Worm (Caenorhabditis elegans): ENCODE data around the gene F35E8.7.
A peak's percentile ranks its signal among the peaks of the same experiment; 100 is the strongest.

The F35E8.7 gene

ce11 chrV:15912677-15913076 lies 1.1 kb upstream of the F35E8.7 start:
- TF ChIP-seq Y116A8C.19 (tag; optimal IDR thresholded peaks at IDR 0.05; ENCODE audit: borderline replicate concordance) (no peak), lsy-2 (tag; optimal IDR thresholded peaks at IDR 0.05) (no peak), aha-1 (tag; optimal IDR thresholded peaks at IDR 0.05) (no peak), pag-3 (tag; optimal IDR thresholded peaks at IDR 0.05; ENCODE audit: borderline replicate concordance, insufficient read depth) (no peak), grh-1 (GFP tag; IDR thresholded peaks at IDR 0.05) (no peak), elt-2 (tag; optimal IDR thresholded peaks at IDR 0.05) (no peak), lin-15B (tag; optimal IDR thresholded peaks at IDR 0.05) (no peak), unc-86 (tag; optimal IDR thresholded peaks at IDR 0.05) (no peak), hlh-4 (tag; optimal IDR thresholded peaks at IDR 0.05) (no peak), C16A3.4 (tag; optimal IDR thresholded peaks at IDR 0.05) (no peak), skn-1 (tag; optimal IDR thresholded peaks at IDR 0.05) (no peak), rnt-1 (tag; optimal IDR thresholded peaks at IDR 0.05) (no peak), nhr-28 (tag; optimal IDR thresholded peaks at IDR 0.05) (no peak), egl-13 (tag; optimal IDR thresholded peaks at IDR 0.05) (no peak), ceh-82 (tag; optimal IDR thresholded peaks at IDR 0.05) (no peak), unc-98 (GFP tag; IDR thresholded peaks at IDR 0.05) (no peak)

DNA sequence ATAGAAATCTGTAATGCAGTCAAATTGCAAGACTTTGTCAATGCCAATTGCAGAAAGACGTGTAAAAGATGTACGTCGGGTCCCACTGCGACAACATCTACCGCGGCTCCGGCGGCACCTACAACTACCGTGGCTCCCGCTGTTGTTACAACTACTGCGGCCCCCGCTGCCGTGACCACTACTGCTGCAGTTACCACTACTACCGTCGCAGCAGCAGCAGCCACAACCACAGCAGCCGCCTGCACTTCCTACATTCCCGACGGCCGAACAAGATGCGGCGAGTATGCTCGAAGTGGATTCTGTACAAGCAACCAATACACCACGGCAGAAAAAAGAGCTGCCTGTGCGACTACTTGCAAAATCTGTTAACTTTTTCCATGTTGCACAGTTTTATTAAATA lies 960 bp downstream of the F35E8.7 start:
- TF ChIP-seq nhr-237 (tag; optimal IDR thresholded peaks at IDR 0.05) (no peak), alr-1 (tag; optimal IDR thresholded peaks at IDR 0.05; ENCODE audit: borderline replicate concordance) (no peak), efl-1 (optimal IDR thresholded peaks at IDR 0.05) (no peak), efl-1 (GFP tag; optimal IDR thresholded peaks at IDR 0.05 in 1 of 2) (no peak), egl-27 (tag; optimal IDR thresholded peaks at IDR 0.05) (no peak), pag-3 (tag; optimal IDR thresholded peaks at IDR 0.05; ENCODE audit: borderline replicate concordance, insufficient read depth) (no peak), zip-4 (GFP tag; optimal IDR thresholded peaks at IDR 0.05) (no peak), unc-86 (tag; optimal IDR thresholded peaks at IDR 0.05) (no peak), egl-13 (tag; optimal IDR thresholded peaks at IDR 0.05) (no peak), tbx-2 (tag; optimal IDR thresholded peaks at IDR 0.05) (no peak)

DNA sequence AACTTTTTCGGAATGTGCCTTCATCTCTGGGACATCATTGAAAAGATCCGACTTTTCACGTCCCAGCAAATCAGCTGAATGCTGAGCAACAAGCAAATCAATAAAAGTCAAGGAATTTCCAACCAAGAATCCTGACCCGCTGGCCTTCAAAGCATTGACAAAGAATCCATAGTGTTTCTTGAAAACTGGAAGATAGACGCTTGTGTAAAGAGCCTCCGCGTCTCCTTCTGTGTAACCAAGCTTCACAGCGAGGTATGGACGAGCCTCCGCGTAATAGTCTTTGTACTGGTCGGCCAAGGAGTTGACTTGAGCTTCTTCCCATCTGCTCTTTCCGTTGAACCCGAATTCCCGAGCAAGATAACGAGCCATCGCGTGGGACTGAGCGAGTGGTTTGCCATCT lies 1.5 kb downstream of the F35E8.7 start:
- TF ChIP-seq xbp-1 (tag; optimal IDR thresholded peaks at IDR 0.05) (no peak), nhr-90 (tag; optimal IDR thresholded peaks at IDR 0.05; ENCODE audit: poor library complexity) (no peak), nhr-12 (tag; optimal IDR thresholded peaks at IDR 0.05) (no peak), nhr-19 (GFP tag; conservative IDR thresholded peaks at IDR 0.05) (no peak), lin-14 (GFP tag; optimal IDR thresholded peaks at IDR 0.05) (no peak), fkh-8 (tag; optimal IDR thresholded peaks at IDR 0.05) (no peak), fkh-10 (GFP tag; optimal IDR thresholded peaks at IDR 0.05) (no peak), ces-1 (GFP tag; optimal IDR thresholded peaks at IDR 0.05) (no peak), unc-86 (tag; optimal IDR thresholded peaks at IDR 0.05) (no peak), swsn-7 (tag; optimal IDR thresholded peaks at IDR 0.05) (no peak), elt-3 (tag; optimal IDR thresholded peaks at IDR 0.05) (no peak)

DNA sequence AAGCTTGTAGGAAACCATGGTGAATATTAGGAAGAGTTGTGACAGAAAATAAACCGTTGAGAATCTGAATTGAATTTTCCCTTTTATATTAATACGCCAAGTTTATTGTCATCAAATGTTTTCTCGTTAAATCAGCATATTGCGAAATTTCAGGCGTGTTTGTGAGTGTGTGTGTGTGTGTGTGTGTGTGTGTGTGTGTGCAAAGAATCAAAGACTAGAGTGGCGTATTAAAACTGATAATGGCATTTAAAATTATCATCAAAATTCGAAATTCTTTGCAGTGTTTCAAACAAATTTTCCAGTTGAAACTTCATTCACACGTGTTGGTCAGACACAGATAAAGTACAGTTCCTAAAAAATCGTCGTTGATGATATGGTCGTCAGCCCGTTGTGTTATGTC lies 2.1 kb downstream of the F35E8.7 start, which contains the start of gene gst-38:
Gene gst-38 (minus strand): TSS at position 152 of the 400 bp plus-strand sequence.
- TF ChIP-seq elt-2 (tag; optimal IDR thresholded peaks at IDR 0.05) (peak; percentile 85), ceh-88 (GFP tag; IDR thresholded peaks at IDR 0.05) (no peak)

DNA sequence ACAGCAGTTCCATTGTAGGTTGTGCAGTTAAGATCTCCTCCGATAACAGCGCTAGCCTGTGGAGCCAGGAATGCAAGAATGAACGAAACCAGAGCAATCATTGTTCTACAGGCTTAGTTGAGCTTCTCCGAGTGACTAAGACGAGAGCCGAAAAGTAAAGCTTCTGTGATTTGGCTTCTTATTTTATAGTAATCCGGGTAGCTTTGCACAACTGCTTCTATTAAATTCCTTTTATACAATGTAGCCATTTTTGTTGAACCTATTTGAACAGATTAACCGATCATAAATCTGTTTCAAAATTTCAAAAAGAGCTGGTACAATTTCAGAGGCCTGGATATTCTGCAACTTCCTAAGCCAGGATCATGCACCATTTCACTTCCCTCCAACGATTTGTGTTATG lies 3.6 kb downstream of the F35E8.7 start, which contains the start of gene F35E8.9:
Gene F35E8.9 (minus strand): TSS at position 101 of the 400 bp plus-strand sequence.
- TF ChIP-seq alr-1 (tag; optimal IDR thresholded peaks at IDR 0.05; ENCODE audit: borderline replicate concordance) (no peak), aha-1 (tag; optimal IDR thresholded peaks at IDR 0.05) (no peak), blmp-1 (tag; optimal IDR thresholded peaks at IDR 0.05) (no peak), mep-1 (tag; optimal IDR thresholded peaks at IDR 0.05) (no peak), ceh-63 (GFP tag; optimal IDR thresholded peaks at IDR 0.05) (no peak), pqm-1 (tag; optimal IDR thresholded peaks at IDR 0.05) (no peak), sox-4 (tag; optimal IDR thresholded peaks at IDR 0.05) (no peak)

Data from whole organism, L1 larva.